Fruit fly (Drosophila melanogaster) whole organism, adult: ENCODE measurements around the gene CG6325.

Experiments used
- CG12768 ChIP-seq: fragments of 200-800 bp; sonication (Bioruptor generic); optimal IDR thresholded peaks from 2 replicates; lab custom pipeline; 2017; ENCODE audit warnings: missing biosample characterization, missing genetic modification characterization, mild to moderate bottlenecking, moderate library complexity, missing genetic modification reagents
- CG14711 ChIP-seq: fragments of 200-800 bp; sonication (Bioruptor generic); optimal IDR thresholded peaks from 2 replicates; lab custom pipeline; 2018; ENCODE audit warnings: missing biosample characterization, mild to moderate bottlenecking, missing genetic modification characterization, moderate library complexity
- CG5204 ChIP-seq: fragments of 200-800 bp; sonication (Bioruptor generic); optimal IDR thresholded peaks from 2 replicates; lab custom pipeline; 2016; ENCODE audit warnings: missing biosample characterization, missing genetic modification characterization
- CG7101 ChIP-seq: fragments of 200-800 bp; sonication (Bioruptor generic); optimal IDR thresholded peaks from 2 replicates; lab custom pipeline; 2018; ENCODE audit warnings: missing biosample characterization, mild to moderate bottlenecking, missing genetic modification characterization, moderate library complexity
- Crg-1 ChIP-seq: fragments of 200-800 bp; sonication (Bioruptor generic); optimal IDR thresholded peaks from 2 replicates; lab custom pipeline; 2016; ENCODE audit warnings: missing biosample characterization, missing genetic modification characterization
- Hr96 ChIP-seq: fragments of 200-800 bp; sonication (Bioruptor generic); optimal IDR thresholded peaks from 2 replicates; lab custom pipeline; 2016; ENCODE audit warnings: missing biosample characterization, missing genetic modification characterization
- Mnt ChIP-seq: fragments of 200-800 bp; sonication (Bioruptor generic); optimal IDR thresholded peaks from 2 replicates; lab custom pipeline; 2016; ENCODE audit warnings: missing biosample characterization, mild to moderate bottlenecking, missing genetic modification characterization
- bab1 ChIP-seq: fragments of 200-800 bp; sonication (Bioruptor generic); optimal IDR thresholded peaks from 3 replicates; lab custom pipeline; 2019; ENCODE audit warnings: missing biosample characterization, mild to moderate bottlenecking, missing genetic modification characterization, moderate library complexity
- cnc ChIP-seq, 2 experiments: fragments of >200 bp; optimal IDR thresholded peaks; 2 replicates each; lab custom pipeline; 2017
- kay ChIP-seq: fragments of 200-800 bp; sonication (Bioruptor generic); peaks from one replicate; lab custom pipeline; 2016; ENCODE audit warnings: missing biosample characterization, missing genetic modification characterization, borderline replicate concordance
- pad ChIP-seq: fragments of 200-800 bp; sonication (Bioruptor generic); optimal IDR thresholded peaks from 3 replicates; lab custom pipeline; 2017; ENCODE audit warnings: missing biosample characterization, missing genetic modification characterization, mild to moderate bottlenecking, moderate library complexity, missing genetic modification reagents

DNA sequence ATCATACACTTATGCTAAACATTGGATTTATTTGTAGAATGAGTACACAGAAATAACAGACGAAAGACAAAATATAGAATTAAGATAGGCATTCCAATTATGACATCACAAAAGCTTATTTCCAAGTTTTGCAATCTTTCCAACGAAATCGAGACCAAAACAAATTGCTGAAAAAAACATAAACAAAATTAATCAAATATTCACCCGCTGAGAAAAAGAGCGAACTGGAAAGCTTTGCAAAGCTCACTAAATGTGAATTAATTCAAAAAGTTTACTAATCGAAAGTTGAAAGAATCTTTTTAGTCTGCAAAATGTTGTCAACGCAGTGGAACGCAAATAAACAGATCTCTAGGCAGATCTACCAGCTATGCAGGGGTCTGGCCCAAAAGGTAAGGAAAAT lies 27.4 kb upstream of the CG6325 start, which contains the start of gene Cyp12e1:
- TF ChIP-seq CG12768 (GFP tag; lab: Kevin White, UChicago), result no peak
- TF ChIP-seq CG14711 (tag; lab: Kevin White, UChicago), result no peak
- TF ChIP-seq CG5204, result no peak
- no peak for TF ChIP-seq Mnt
- TF ChIP-seq CG7101, result no peak
- TF ChIP-seq Hr96 (GFP tag; lab: Kevin White, UChicago), result no peak
- TF ChIP-seq kay (GFP tag; lab: Kevin White, UChicago), result peak; percentile 84
- no peak for TF ChIP-seq bab1 (GFP tag; lab: Kevin White, UChicago)
- TF ChIP-seq cnc (optimal IDR thresholded peaks at IDR 0.05; lab: Kevin White, UChicago), result no peak
- TF ChIP-seq Crg-1 (GFP tag; lab: Kevin White, UChicago), result no peak
- no peak for TF ChIP-seq pad
